Worm (Caenorhabditis elegans) whole organism, young adult: ENCODE results near the gene nspg-12.

Experiments
- B0019.2 ChIP-seq: fragments of 200-800 bp; sonication (Bioruptor generic); conservative IDR thresholded peaks from 2 replicates; pipeline ENCODE4 v1.3.6; 2022; ENCODE audit warnings: missing genetic modification reagents, missing genetic modification characterization, missing compliant biosample characterization
- B0035.1 ChIP-seq: sonication (generic microtip); optimal IDR thresholded peaks from 2 replicates; lab custom pipeline; 2016; ENCODE audit warnings: missing genetic modification characterization, mild to moderate bottlenecking, missing compliant biosample characterization, missing genotype, missing genetic modification reagents
- B0261.1 ChIP-seq: sonication (generic microtip); optimal IDR thresholded peaks from 2 replicates; lab custom pipeline; 2016; ENCODE audit warnings: mild to moderate bottlenecking, missing genetic modification characterization, moderate library complexity, missing compliant biosample characterization
- B0336.3 ChIP-seq: fragments of 200-800 bp; sonication (Bioruptor generic); IDR thresholded peaks from 2 replicates; pipeline ENCODE4 v1.3.6; 2022; ENCODE audit warnings: missing genetic modification characterization, missing compliant biosample characterization
- C06A6.2 ChIP-seq: fragments of 200-800 bp; sonication (Bioruptor generic); conservative IDR thresholded peaks from 2 replicates; pipeline ENCODE4 v1.3.6; 2022; ENCODE audit warnings: missing genetic modification characterization, missing compliant biosample characterization
- F23B12.7 ChIP-seq: sonication (generic microtip); optimal IDR thresholded peaks from 2 replicates; lab custom pipeline; 2017; ENCODE audit warnings: missing genetic modification characterization, mild to moderate bottlenecking, missing compliant biosample characterization, antibody characterized with exemption, moderate library complexity; ENCODE audit not compliant: insufficient read depth
- F33H1.4 ChIP-seq: fragments of 200-800 bp; sonication (Bioruptor generic); IDR thresholded peaks from 2 replicates; pipeline ENCODE4 v1.3.6; 2022; ENCODE audit warnings: missing genetic modification reagents, missing genetic modification characterization, missing compliant biosample characterization
- F39B2.1 ChIP-seq: fragments of 200-800 bp; sonication (Bioruptor generic); IDR thresholded peaks from 2 replicates; pipeline ENCODE4 v1.3.6; 2022; ENCODE audit warnings: missing genetic modification reagents, missing genetic modification characterization, missing compliant biosample characterization
- F57A8.1 ChIP-seq: fragments of 200-800 bp; sonication (Bioruptor generic); optimal IDR thresholded peaks from 2 replicates; lab custom pipeline; 2018; ENCODE audit warnings: mild to moderate bottlenecking, missing genetic modification characterization, moderate library complexity, missing compliant biosample characterization
- K12H6.12 ChIP-seq: fragments of 200-800 bp; sonication (Bioruptor generic); optimal IDR thresholded peaks from 2 replicates; lab custom pipeline; 2018; ENCODE audit warnings: mild to moderate bottlenecking, missing genetic modification characterization, missing compliant biosample characterization
- T26A5.8 ChIP-seq: sonication (generic microtip); optimal IDR thresholded peaks from 2 replicates; lab custom pipeline; 2016; ENCODE audit warnings: missing genetic modification characterization, missing compliant biosample characterization
- Y56A3A.18 ChIP-seq: fragments of 200-800 bp; sonication (Bioruptor generic); IDR thresholded peaks from 2 replicates; pipeline ENCODE4 v1.3.6; 2022; ENCODE audit warnings: missing genetic modification reagents, missing genetic modification characterization, missing compliant biosample characterization
- Y79H2A.3 ChIP-seq: fragments of 200-800 bp; sonication (Bioruptor generic); conservative IDR thresholded peaks from 2 replicates; pipeline ENCODE4 v1.3.6; 2022; ENCODE audit warnings: missing genetic modification reagents, missing genetic modification characterization, missing compliant biosample characterization
- aptf-2 ChIP-seq: fragments of 200-800 bp; sonication (Bioruptor generic); conservative IDR thresholded peaks from 2 replicates; pipeline ENCODE4 v1.3.6; 2022; ENCODE audit warnings: missing genetic modification reagents, missing genetic modification characterization, missing compliant biosample characterization
- cebp-2 ChIP-seq: fragments of 200-800 bp; sonication (Bioruptor generic); IDR thresholded peaks from 2 replicates; pipeline ENCODE4 v1.3.6; 2022; ENCODE audit warnings: missing genetic modification characterization, missing compliant biosample characterization
- ceh-100 ChIP-seq: fragments of 200-800 bp; sonication (Bioruptor generic); IDR thresholded peaks from 2 replicates; pipeline ENCODE4 v1.3.6; 2022; ENCODE audit warnings: missing genetic modification reagents, missing genetic modification characterization, missing compliant biosample characterization
- chd-7 ChIP-seq: sonication (generic microtip); optimal IDR thresholded peaks from 2 replicates; lab custom pipeline; 2016; ENCODE audit warnings: mild to moderate bottlenecking, missing genetic modification characterization, moderate library complexity, missing compliant biosample characterization
- efl-1 ChIP-seq: fragments of 150-350 bp; optimal IDR thresholded peaks from 2 replicates; lab custom pipeline; 2014; ENCODE audit warnings: missing biosample characterization, missing genetic modification reagents, missing genetic modification characterization
- egl-44 ChIP-seq: fragments of 200-800 bp; sonication (Bioruptor generic); IDR thresholded peaks from 2 replicates; pipeline ENCODE4 v1.3.6; 2022; ENCODE audit warnings: missing genetic modification reagents, missing genetic modification characterization, missing compliant biosample characterization
- fkh-3 ChIP-seq: sonication (generic microtip); optimal IDR thresholded peaks from 2 replicates; lab custom pipeline; 2016; ENCODE audit warnings: mild to moderate bottlenecking, missing genetic modification characterization, missing compliant biosample characterization
- him-1 ChIP-seq: sonication (generic microtip); optimal IDR thresholded peaks from 2 replicates; lab custom pipeline; 2016; ENCODE audit warnings: missing genotype, missing genetic modification reagents, missing genetic modification characterization, missing compliant biosample characterization
- hlh-26 ChIP-seq: fragments of 200-800 bp; sonication (Bioruptor generic); conservative IDR thresholded peaks from 2 replicates; pipeline ENCODE4 v1.3.6; 2022; ENCODE audit warnings: missing genetic modification reagents, missing genetic modification characterization, missing compliant biosample characterization
- lag-1 ChIP-seq: fragments of 200-800 bp; sonication (Bioruptor generic); IDR thresholded peaks from 2 replicates; pipeline ENCODE4 v1.3.6; 2022; ENCODE audit warnings: missing genetic modification reagents, missing genetic modification characterization, missing compliant biosample characterization
- lin-40 ChIP-seq: sonication (generic microtip); optimal IDR thresholded peaks from 2 replicates; lab custom pipeline; 2016; ENCODE audit warnings: missing genetic modification characterization, mild to moderate bottlenecking, missing compliant biosample characterization, missing genotype, missing genetic modification reagents
- lin-54 ChIP-seq: fragments of 200-800 bp; sonication (Bioruptor generic); optimal IDR thresholded peaks from 2 replicates; lab custom pipeline; 2018; ENCODE audit warnings: mild to moderate bottlenecking, missing genetic modification characterization, missing compliant biosample characterization
- lir-1 ChIP-seq: fragments of 200-800 bp; sonication (Bioruptor generic); conservative IDR thresholded peaks from 2 replicates; pipeline ENCODE4 v1.3.6; 2022; ENCODE audit warnings: missing genetic modification reagents, missing genetic modification characterization, missing compliant biosample characterization
- lsy-27 ChIP-seq: sonication (generic microtip); optimal IDR thresholded peaks from 2 replicates; lab custom pipeline; 2017; ENCODE audit warnings: missing genetic modification characterization, mild to moderate bottlenecking, missing compliant biosample characterization, antibody characterized with exemption, missing genotype, borderline replicate concordance; ENCODE audit not compliant: insufficient read depth
- madf-8 ChIP-seq: fragments of 200-800 bp; sonication (Bioruptor generic); conservative IDR thresholded peaks from 2 replicates; pipeline ENCODE4 v1.3.6; 2022; ENCODE audit warnings: missing genetic modification reagents, missing genetic modification characterization, missing compliant biosample characterization
- mcd-1 ChIP-seq: fragments of 200-800 bp; sonication (Bioruptor generic); IDR thresholded peaks from 2 replicates; pipeline ENCODE4 v1.3.6; 2022; ENCODE audit warnings: missing genetic modification reagents, missing genetic modification characterization, missing compliant biosample characterization
- mes-4 ChIP-seq: sonication (generic microtip); optimal IDR thresholded peaks from 2 replicates; lab custom pipeline; 2016; ENCODE audit warnings: missing genotype, missing genetic modification characterization, missing compliant biosample characterization
- mxl-1 ChIP-seq: sonication (generic microtip); optimal IDR thresholded peaks from 2 replicates; lab custom pipeline; 2016; ENCODE audit warnings: missing genetic modification characterization, missing compliant biosample characterization
- nfya-1 ChIP-seq: sonication (generic microtip); optimal IDR thresholded peaks from 2 replicates; lab custom pipeline; 2017; ENCODE audit warnings: antibody characterized with exemption, missing compliant biosample characterization, missing genetic modification characterization, borderline replicate concordance; ENCODE audit not compliant: insufficient read depth
- nfyb-1 ChIP-seq: fragments of 200-800 bp; sonication (Bioruptor generic); IDR thresholded peaks from 2 replicates; pipeline ENCODE4 v1.3.6; 2022; ENCODE audit warnings: missing genetic modification reagents, missing genetic modification characterization, missing compliant biosample characterization
- nhr-120 ChIP-seq: fragments of 200-800 bp; sonication (Bioruptor generic); IDR thresholded peaks from 2 replicates; pipeline ENCODE4 v1.3.6; 2022; ENCODE audit warnings: missing genetic modification characterization, missing compliant biosample characterization
- nhr-179 ChIP-seq: sonication (generic microtip); optimal IDR thresholded peaks from 2 replicates; lab custom pipeline; 2016; ENCODE audit warnings: mild to moderate bottlenecking, missing genetic modification characterization, missing compliant biosample characterization
- nhr-80 ChIP-seq: sonication (generic microtip); optimal IDR thresholded peaks from 2 replicates; lab custom pipeline; 2016; ENCODE audit warnings: missing genetic modification characterization, missing compliant biosample characterization
- pbrm-1 ChIP-seq: fragments of 200-800 bp; sonication (Bioruptor generic); IDR thresholded peaks from 2 replicates; pipeline ENCODE4 v1.3.6; 2022; ENCODE audit warnings: missing genetic modification reagents, missing genetic modification characterization, missing compliant biosample characterization
- rpc-1 ChIP-seq, 2 experiments: fragments of 150-350 bp in 1 of 2; sonication (generic microtip) in 1 of 2; optimal IDR thresholded peaks; 2 replicates each; lab custom pipeline; 2014 to 2018; ENCODE audit warnings: missing biosample characterization in 1 of 2, missing genetic modification characterization in 1 of 2, missing genetic modification reagents in 1 of 2, missing genotype in 1 of 2
- sptf-2 ChIP-seq: fragments of 200-800 bp; sonication (Bioruptor generic); optimal IDR thresholded peaks from 2 replicates; lab custom pipeline; 2018; ENCODE audit warnings: mild to moderate bottlenecking, missing genetic modification characterization, missing compliant biosample characterization
- zfh-2 ChIP-seq: fragments of 200-800 bp; sonication (Bioruptor generic); conservative IDR thresholded peaks from 2 replicates; pipeline ENCODE4 v1.3.6; 2022; ENCODE audit warnings: missing genetic modification reagents, missing genetic modification characterization, missing compliant biosample characterization
- ztf-18 ChIP-seq: sonication (generic microtip); optimal IDR thresholded peaks from 2 replicates; lab custom pipeline; 2016; ENCODE audit warnings: missing genotype, mild to moderate bottlenecking, missing genetic modification characterization, missing compliant biosample characterization
- ztf-22 ChIP-seq: fragments of 200-800 bp; sonication (Bioruptor generic); optimal IDR thresholded peaks from 2 replicates; lab custom pipeline; 2018; ENCODE audit warnings: mild to moderate bottlenecking, missing genetic modification characterization, moderate library complexity, missing compliant biosample characterization
- ztf-26 ChIP-seq: sonication (generic microtip); optimal IDR thresholded peaks from 2 replicates; lab custom pipeline; 2017; ENCODE audit warnings: missing genetic modification characterization, missing compliant biosample characterization

The nspg-12 gene

ce11 chrX:5214790-5215189 lies 42.3 kb upstream of the nspg-12 start (continued):
- TF ChIP-seq mes-4 (no peak), B0019.2 (no peak), lir-1 (no peak), him-1 (tag; lab: Kevin White, UChicago) (no peak), zfh-2 (GFP tag; lab: Robert Waterston, UW) (peak; percentile 90), fkh-3 (peak; percentile 22), Y56A3A.18 (GFP tag; lab: Robert Waterston, UW) (no peak)

- TF ChIP-seq F39B2.1 (GFP tag; lab: Robert Waterston, UW), result no peak
- TF ChIP-seq madf-8 (GFP tag; lab: Robert Waterston, UW), result no peak
- TF ChIP-seq nhr-120 (GFP tag; lab: Robert Waterston, UW), result no peak
- TF ChIP-seq mes-4, result no peak
- TF ChIP-seq F23B12.7 (tag; lab: Kevin White, UChicago), result no peak
- TF ChIP-seq mxl-1, result no peak
- no peak for TF ChIP-seq B0035.1 (tag; lab: Kevin White, UChicago)
- no peak for TF ChIP-seq mcd-1 (GFP tag; lab: Robert Waterston, UW)
- no peak for TF ChIP-seq B0261.1 (tag; lab: Kevin White, UChicago)
- no peak for TF ChIP-seq pbrm-1 (GFP tag; lab: Robert Waterston, UW)
- no peak for TF ChIP-seq nhr-80 (tag; lab: Kevin White, UChicago)
- no peak for TF ChIP-seq C06A6.2
- TF ChIP-seq ceh-100 (GFP tag; lab: Robert Waterston, UW), result no peak
- no peak for TF ChIP-seq T26A5.8 (tag; lab: Kevin White, UChicago)
- TF ChIP-seq egl-44 (GFP tag; lab: Robert Waterston, UW), result no peak
- TF ChIP-seq rpc-1 (optimal IDR thresholded peaks at IDR 0.05; lab: Kevin White, UChicago), result no peak
- no peak for TF ChIP-seq rpc-1 (tag; optimal IDR thresholded peaks at IDR 0.05; lab: Kevin White, UChicago)
- no peak for TF ChIP-seq lin-40
Measured at ce11 chrX:5216063-5216462, 41.0 kb upstream of the nspg-12 start, which contains the start of gene hrpa-2. hrpa-2 (plus strand) TSS chrX:5216363.

DNA sequence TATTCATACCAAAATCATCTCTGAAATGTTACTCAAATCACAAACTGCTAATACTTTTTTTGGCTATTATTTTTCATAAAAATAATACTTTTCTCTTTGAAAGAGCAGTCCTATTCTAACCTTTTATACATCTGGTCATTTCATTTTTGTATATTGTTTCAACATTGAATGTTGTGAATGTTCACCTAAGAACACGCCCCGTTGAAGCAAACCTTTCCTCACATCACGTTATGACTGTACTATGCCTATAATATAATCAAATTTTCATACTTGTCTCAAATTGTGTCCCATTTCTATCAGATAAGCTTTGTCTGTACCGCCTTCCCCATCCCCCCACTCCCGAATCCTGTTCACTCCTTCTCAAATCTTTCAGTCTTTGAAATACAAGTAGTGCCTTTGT lies 38.8 kb upstream of the nspg-12 start:
- TF ChIP-seq F57A8.1 (no peak), ztf-18 (tag; lab: Kevin White, UChicago) (no peak), ztf-26 (tag; lab: Kevin White, UChicago) (no peak), madf-8 (GFP tag; lab: Robert Waterston, UW) (no peak), fkh-3 (no peak), sptf-2 (GFP tag; lab: Kevin White, UChicago) (no peak), ztf-22 (no peak), nhr-179 (tag; lab: Kevin White, UChicago) (no peak), aptf-2 (GFP tag; lab: Robert Waterston, UW) (no peak)

- TF ChIP-seq mxl-1 (no peak), B0336.3 (GFP tag; lab: Robert Waterston, UW) (no peak), B0019.2 (no peak), chd-7 (tag; lab: Kevin White, UChicago) (no peak), nhr-80 (tag; lab: Kevin White, UChicago) (no peak)
Measured at ce11 chrX:5226265-5226664, 30.8 kb upstream of the nspg-12 start, which contains the start of gene H28G03.3. H28G03.3 (minus strand) TSS chrX:5226365.

- TF ChIP-seq B0019.2, result no peak
- TF ChIP-seq K12H6.12 (tag; lab: Kevin White, UChicago), result no peak
- TF ChIP-seq B0336.3 (GFP tag; lab: Robert Waterston, UW), result no peak
- no peak for TF ChIP-seq Y79H2A.3
- no peak for TF ChIP-seq cebp-2 (GFP tag; lab: Robert Waterston, UW)
- no peak for TF ChIP-seq lag-1 (GFP tag; lab: Robert Waterston, UW)
- TF ChIP-seq nfyb-1 (GFP tag; lab: Robert Waterston, UW), result no peak
- no peak for TF ChIP-seq F33H1.4
- TF ChIP-seq nhr-120 (GFP tag; lab: Robert Waterston, UW), result no peak
- no peak for TF ChIP-seq aptf-2 (GFP tag; lab: Robert Waterston, UW)
- TF ChIP-seq lsy-27 (tag; lab: Kevin White, UChicago), result no peak
- no peak for TF ChIP-seq pbrm-1 (GFP tag; lab: Robert Waterston, UW)
- no peak for TF ChIP-seq hlh-26
- TF ChIP-seq lin-54 (GFP tag; lab: Kevin White, UChicago), result no peak
- no peak for TF ChIP-seq nfya-1 (tag; lab: Kevin White, UChicago)
- TF ChIP-seq efl-1, result no peak
Measured at ce11 chrX:5238246-5238645, 18.9 kb upstream of the nspg-12 start.
